Fruit fly (Drosophila melanogaster) whole organism, embryonic: Measurements from ENCODE around the gene CG8379.

ENCODE experiments used
- Aef1 ChIP-seq: fragments of 200-800 bp; sonication (Bioruptor generic); IDR thresholded peaks from 3 replicates; pipeline ENCODE4 v1.3.6; 2022; ENCODE audit warnings: missing biosample characterization, missing genetic modification characterization
- CG10209 ChIP-seq: fragments of 200-800 bp; sonication (Bioruptor generic); optimal IDR thresholded peaks from 3 replicates; lab custom pipeline; 2017; ENCODE audit warnings: missing biosample characterization, mild to moderate bottlenecking, missing genetic modification characterization, missing genetic modification reagents
- CG11456 ChIP-seq: fragments of 200-800 bp; sonication (Bioruptor generic); IDR thresholded peaks from 3 replicates; pipeline ENCODE4 v1.3.6; 2022; ENCODE audit warnings: missing biosample characterization, missing genetic modification characterization
- CG11723 ChIP-seq: fragments of 200-800 bp; sonication (Bioruptor generic); optimal IDR thresholded peaks from 2 replicates; lab custom pipeline; 2017; ENCODE audit warnings: missing biosample characterization, mild to moderate bottlenecking, missing genetic modification characterization
- CG13287 ChIP-seq: fragments of 200-800 bp; sonication (Bioruptor generic); IDR thresholded peaks from 2 replicates; pipeline ENCODE4 v1.3.6; 2022; ENCODE audit warnings: missing biosample characterization, missing genetic modification characterization; ENCODE audit not compliant: partially characterized antibody
- CG1603 ChIP-seq: fragments of 200-800 bp; sonication (Bioruptor generic); optimal IDR thresholded peaks from 2 replicates; lab custom pipeline; 2019; ENCODE audit warnings: missing biosample characterization, mild to moderate bottlenecking, missing genetic modification characterization, moderate library complexity
- CG16813 ChIP-seq: fragments of 200-800 bp; sonication (Bioruptor generic); IDR thresholded peaks from 3 replicates; pipeline ENCODE4 v1.3.6; 2022; ENCODE audit warnings: missing biosample characterization, missing genetic modification characterization; ENCODE audit not compliant: partially characterized antibody
- CG17361 ChIP-seq: fragments of 200-800 bp; sonication (Bioruptor generic); IDR thresholded peaks from 3 replicates; pipeline ENCODE4 v1.3.6; 2022; ENCODE audit warnings: missing biosample characterization, missing genetic modification characterization
- CG17912 ChIP-seq: fragments of 200-800 bp; sonication (Bioruptor generic); optimal IDR thresholded peaks from 2 replicates; lab custom pipeline; 2018; ENCODE audit warnings: missing biosample characterization, mild to moderate bottlenecking, missing genetic modification characterization
- CG2202 ChIP-seq: fragments of 200-800 bp; sonication (Bioruptor generic); optimal IDR thresholded peaks from 2 replicates; lab custom pipeline; 2018; ENCODE audit warnings: missing biosample characterization, mild to moderate bottlenecking, missing genetic modification characterization
- CG31224 ChIP-seq: fragments of 200-800 bp; sonication (Bioruptor generic); IDR thresholded peaks from 2 replicates; pipeline ENCODE4 v1.3.6; 2022; ENCODE audit warnings: missing biosample characterization, missing genetic modification characterization
- CG3726 ChIP-seq: fragments of 200-800 bp; sonication (Bioruptor generic); IDR thresholded peaks from 3 replicates; pipeline ENCODE4, ENCODE4 v1.3.6; 2022; ENCODE audit warnings: missing biosample characterization, missing genetic modification characterization
- CG3838 ChIP-seq: fragments of 200-800 bp; sonication (Bioruptor generic); optimal IDR thresholded peaks from 3 replicates; lab custom pipeline; 2016; ENCODE audit warnings: missing biosample characterization, missing genetic modification characterization
- CG3847 ChIP-seq: fragments of 200-800 bp; sonication (Bioruptor generic); IDR thresholded peaks from 2 replicates; pipeline ENCODE4 v1.3.6; 2022; ENCODE audit warnings: missing biosample characterization, missing genetic modification characterization
- CG42726 ChIP-seq: fragments of 200-800 bp; sonication (Bioruptor generic); IDR thresholded peaks from 2 replicates; pipeline ENCODE4 v1.3.6; 2022; ENCODE audit warnings: missing biosample characterization, missing genetic modification characterization; ENCODE audit not compliant: partially characterized antibody
- CG4282 ChIP-seq: fragments of 200-800 bp; sonication (Bioruptor generic); optimal IDR thresholded peaks from 2 replicates; lab custom pipeline; 2016; ENCODE audit warnings: missing biosample characterization, missing genetic modification characterization
- CG4617 ChIP-seq: fragments of 200-800 bp; sonication (Bioruptor generic); optimal IDR thresholded peaks from 3 replicates; lab custom pipeline; 2016; ENCODE audit warnings: missing biosample characterization, missing genetic modification characterization, borderline replicate concordance
- CG4730 ChIP-seq: fragments of 200-800 bp; sonication (Bioruptor generic); IDR thresholded peaks from 2 replicates; pipeline ENCODE4 v1.3.6; 2022; ENCODE audit warnings: missing biosample characterization, missing genetic modification characterization
- CG4820 ChIP-seq: fragments of 200-800 bp; sonication (Bioruptor generic); optimal IDR thresholded peaks from 3 replicates; lab custom pipeline; 2016; ENCODE audit warnings: missing biosample characterization, missing genetic modification characterization
- CG7357 ChIP-seq: fragments of 200-800 bp; sonication (Bioruptor generic); IDR thresholded peaks from 3 replicates; pipeline ENCODE4 v1.3.6; 2022; ENCODE audit warnings: missing biosample characterization, missing genetic modification characterization
- CG8281 ChIP-seq: fragments of 200-800 bp; sonication (Bioruptor generic); optimal IDR thresholded peaks from 2 replicates; lab custom pipeline; 2018; ENCODE audit warnings: missing biosample characterization, mild to moderate bottlenecking, missing genetic modification characterization, moderate library complexity
- CG8290 ChIP-seq, 3 experiments: fragments of 200-800 bp; sonication (Bioruptor generic); optimal IDR thresholded peaks; 2 replicates each; lab custom pipeline; 2016 to 2019; ENCODE audit warnings: missing biosample characterization in 3 of 3, missing genetic modification characterization in 3 of 3, mild to moderate bottlenecking in 2 of 3, moderate library complexity in 1 of 3
- CG8359 ChIP-seq: fragments of 200-800 bp; sonication (Bioruptor generic); optimal IDR thresholded peaks from 2 replicates; lab custom pipeline; 2017; ENCODE audit warnings: missing biosample characterization, mild to moderate bottlenecking, missing genetic modification characterization, borderline replicate concordance
- CG9609 ChIP-seq: fragments of 200-800 bp; sonication (Bioruptor generic); optimal IDR thresholded peaks from 3 replicates; lab custom pipeline; 2016; ENCODE audit warnings: missing biosample characterization, missing genetic modification characterization
- CG9797 ChIP-seq: fragments of 200-800 bp; sonication (Bioruptor generic); optimal IDR thresholded peaks from 3 replicates; lab custom pipeline; 2018; ENCODE audit warnings: missing biosample characterization, mild to moderate bottlenecking, missing genetic modification characterization
- Dll ChIP-seq: fragments of 200-800 bp; sonication (Bioruptor generic); IDR thresholded peaks from 4 replicates; pipeline ENCODE4 v1.3.6; 2022; ENCODE audit warnings: missing biosample characterization, missing genetic modification characterization; ENCODE audit not compliant: partially characterized antibody
- E2f2 ChIP-seq: fragments of 200-800 bp; sonication (Bioruptor generic); IDR thresholded peaks from 2 replicates; pipeline ENCODE4 v1.3.6; 2022; ENCODE audit warnings: missing biosample characterization, missing genetic modification characterization
- Ets65A ChIP-seq: fragments of 200-800 bp; sonication (Bioruptor generic); peaks from one replicate; lab custom pipeline; 2016; ENCODE audit warnings: missing biosample characterization, missing genetic modification characterization
- HHEX ChIP-seq: fragments of 200-800 bp; sonication (Bioruptor generic); optimal IDR thresholded peaks from 3 replicates; lab custom pipeline; 2017; ENCODE audit warnings: missing biosample characterization, mild to moderate bottlenecking, missing genetic modification characterization, missing genetic modification reagents
- HLHmδ ChIP-seq: fragments of 200-800 bp; sonication (Bioruptor generic); optimal IDR thresholded peaks from 2 replicates; lab custom pipeline; 2018; ENCODE audit warnings: missing biosample characterization, mild to moderate bottlenecking, missing genetic modification characterization, moderate library complexity
- MBD-R2 ChIP-seq: fragments of 200-800 bp; sonication (Bioruptor generic); IDR thresholded peaks from 2 replicates; pipeline ENCODE4 v1.3.6; 2022; ENCODE audit warnings: missing biosample characterization, missing genetic modification characterization
- Max ChIP-seq: fragments of 200-800 bp; sonication (Bioruptor generic); optimal IDR thresholded peaks from 2 replicates; lab custom pipeline; 2016; ENCODE audit warnings: missing biosample characterization, mild to moderate bottlenecking, missing genetic modification characterization
- Myb ChIP-seq: fragments of 200-800 bp; sonication (Bioruptor generic); optimal IDR thresholded peaks from 2 replicates; lab custom pipeline; 2016; ENCODE audit warnings: missing biosample characterization, missing genetic modification characterization
- Oaz ChIP-seq: fragments of 200-800 bp; sonication (Bioruptor generic); IDR thresholded peaks from 2 replicates; pipeline ENCODE4 v1.3.6; 2022; ENCODE audit warnings: missing biosample characterization, missing genetic modification characterization
- Opbp ChIP-seq: fragments of 200-800 bp; sonication (Bioruptor generic); IDR thresholded peaks from 3 replicates; pipeline ENCODE4 v1.3.6; 2022; ENCODE audit warnings: missing biosample characterization, missing genetic modification characterization; ENCODE audit not compliant: partially characterized antibody
- Scr ChIP-seq: fragments of 200-800 bp; sonication (Bioruptor generic); IDR thresholded peaks from 2 replicates; pipeline ENCODE4 v1.3.6; 2022; ENCODE audit warnings: missing biosample characterization, missing genetic modification characterization; ENCODE audit not compliant: partially characterized antibody
- Six4 ChIP-seq: fragments of 200-800 bp; sonication (Bioruptor generic); optimal IDR thresholded peaks from 2 replicates; lab custom pipeline; 2016; ENCODE audit warnings: missing biosample characterization, missing genetic modification characterization
- TFAM ChIP-seq: fragments of 200-800 bp; sonication (Bioruptor generic); optimal IDR thresholded peaks from 2 replicates; lab custom pipeline; 2017; ENCODE audit warnings: missing biosample characterization, missing genetic modification characterization, inconsistent platforms
- YL-1 ChIP-seq: fragments of 200-800 bp; sonication (Bioruptor generic); optimal IDR thresholded peaks from 3 replicates; lab custom pipeline; 2017; ENCODE audit warnings: missing biosample characterization, mild to moderate bottlenecking, missing genetic modification characterization
- ato ChIP-seq: fragments of 200-800 bp; sonication (Bioruptor generic); IDR thresholded peaks from 2 replicates; pipeline ENCODE4 v1.3.6; 2022; ENCODE audit warnings: missing biosample characterization, missing genetic modification characterization; ENCODE audit not compliant: partially characterized antibody
- cad ChIP-seq: fragments of >200 bp; optimal IDR thresholded peaks from 2 replicates; lab custom pipeline; 2017; ENCODE audit warnings: missing biosample characterization, missing genetic modification characterization
- cato ChIP-seq: fragments of 200-800 bp; sonication (Bioruptor generic); optimal IDR thresholded peaks from 2 replicates; lab custom pipeline; 2016; ENCODE audit warnings: missing biosample characterization, missing genetic modification characterization, borderline replicate concordance
- crc ChIP-seq: fragments of 200-800 bp; sonication (Bioruptor generic); optimal IDR thresholded peaks from 2 replicates; lab custom pipeline; 2016; ENCODE audit warnings: missing biosample characterization, missing genetic modification characterization
- dan ChIP-seq: fragments of 200-800 bp; sonication (Bioruptor generic); IDR thresholded peaks from 2 replicates; pipeline ENCODE4 v1.3.6; 2022; ENCODE audit warnings: missing biosample characterization, missing genetic modification characterization
- fd102C ChIP-seq: fragments of 200-800 bp; sonication (Bioruptor generic); optimal IDR thresholded peaks from 2 replicates; lab custom pipeline; 2018; ENCODE audit warnings: missing biosample characterization, mild to moderate bottlenecking, missing genetic modification characterization, moderate library complexity
- hth ChIP-seq: fragments of >200 bp; optimal IDR thresholded peaks from 2 replicates; lab custom pipeline; 2017; ENCODE audit warnings: inconsistent platforms
- org-1 ChIP-seq: fragments of 200-800 bp; sonication (Bioruptor generic); optimal IDR thresholded peaks from 2 replicates; lab custom pipeline; 2017; ENCODE audit warnings: missing biosample characterization, missing genetic modification characterization
- peb ChIP-seq: fragments of 200-800 bp; sonication (Bioruptor generic); IDR thresholded peaks from 2 replicates; pipeline ENCODE4 v1.3.6; 2022; ENCODE audit warnings: missing biosample characterization, missing genetic modification characterization
- repo ChIP-seq: fragments of 200-800 bp; sonication (Bioruptor generic); optimal IDR thresholded peaks from 2 replicates; lab custom pipeline; 2016; ENCODE audit warnings: missing biosample characterization, missing genetic modification characterization
- sens ChIP-seq: fragments of 200-800 bp; sonication (Bioruptor generic); peaks from one replicate; lab custom pipeline; 2016; ENCODE audit warnings: missing biosample characterization, missing genetic modification characterization
- wek ChIP-seq: fragments of 200-800 bp; sonication (Bioruptor generic); optimal IDR thresholded peaks from 3 replicates; lab custom pipeline; 2018; ENCODE audit warnings: missing biosample characterization, mild to moderate bottlenecking, missing genetic modification characterization, moderate library complexity

The CG8379 gene

dm6 chr3R:8805388-8805852 lies 18.8 kb upstream of the CG8379 start, which contains the start of gene CG9839 (continued):
- TF ChIP-seq Dll (GFP tag; lab: Robert Waterston, UW) (peak; percentile 38; the same call in 1 of the 4 replicates), Oaz (GFP tag; lab: Robert Waterston, UW) (no peak), CG42726 (GFP tag; lab: Robert Waterston, UW) (0 out of 2 replicates have a peak, but pooled peaks have one; percentile 41), CG31224 (GFP tag; lab: Robert Waterston, UW) (no peak), fd102C (GFP tag; lab: Kevin White, UChicago) (no peak), E2f2 (GFP tag; lab: Robert Waterston, UW) (peak; percentile 86), YL-1 (GFP tag; lab: Kevin White, UChicago) (peak; percentile 68), CG9797 (no peak), CG4730 (no peak), dan (no peak), CG11723 (GFP tag; lab: Kevin White, UChicago) (no peak), org-1 (GFP tag; lab: Kevin White, UChicago) (no peak), Scr (no peak), HHEX (GFP tag; lab: Kevin White, UChicago) (no peak), cato (GFP tag; lab: Kevin White, UChicago) (no peak), Max (no peak), crc (no peak), CG11456 (GFP tag; lab: Robert Waterston, UW) (no peak), CG4282 (GFP tag; lab: Kevin White, UChicago) (no peak), MBD-R2 (GFP tag; lab: Robert Waterston, UW) (peak; percentile 17; the same call in 1 of the 2 replicates), CG7357 (GFP tag; lab: Robert Waterston, UW) (no peak), wek (no peak), sens (GFP tag; lab: Kevin White, UChicago) (no peak), CG10209 (GFP tag; lab: Kevin White, UChicago) (no peak), peb (GFP tag; lab: Robert Waterston, UW) (no peak), CG17912 (GFP tag; lab: Kevin White, UChicago) (peak; percentile 1), CG8359 (GFP tag; lab: Kevin White, UChicago) (no peak), ato (GFP tag; lab: Robert Waterston, UW) (no peak), CG9609 (GFP tag; lab: Kevin White, UChicago) (no peak), TFAM (GFP tag; lab: Kevin White, UChicago) (no peak), CG8290 (GFP tag; optimal IDR thresholded peaks at IDR 0.05; lab: Kevin White, UChicago) (peak; percentile 19), CG8290 (tag; optimal IDR thresholded peaks at IDR 0.05; lab: Kevin White, UChicago) (peak in 1 of 2 experiments; percentile 48), CG2202 (tag; lab: Kevin White, UChicago) (no peak), repo (GFP tag; lab: Kevin White, UChicago) (no peak), CG17361 (GFP tag; lab: Robert Waterston, UW) (no peak), Six4 (no peak), CG3847 (GFP tag; lab: Robert Waterston, UW) (peak; percentile 73)
- TF ChIP-seq, all 482 proteins: peak for 33

dm6 chr3R:8806104-8806503 lies 18.1 kb upstream of the CG8379 start, which contains the start of gene hng2:
hng2 (plus strand) TSS chr3R:8806322.
- TF ChIP-seq CG13287 (GFP tag; lab: Robert Waterston, UW) (0 out of 2 replicates have a peak, but pooled peaks have one; percentile 8), CG3726 (GFP tag; lab: Robert Waterston, UW) (no peak), cad (GFP tag; lab: Kevin White, UChicago) (peak; percentile 7), CG4820 (GFP tag; lab: Kevin White, UChicago) (no peak), CG16813 (GFP tag; lab: Robert Waterston, UW) (no peak), Aef1 (GFP tag; lab: Robert Waterston, UW) (no peak), CG1603 (tag; lab: Kevin White, UChicago) (peak; percentile 37), HLHmδ (GFP tag; lab: Kevin White, UChicago) (no peak), MBD-R2 (GFP tag; lab: Robert Waterston, UW) (peak; percentile 39; the same call in 1 of the 2 replicates), Opbp (GFP tag; lab: Robert Waterston, UW) (no peak), hth (lab: Kevin White, UChicago) (no peak), Ets65A (GFP tag; lab: Kevin White, UChicago) (peak; percentile 28), CG4617 (peak; percentile 12), CG3838 (peak; percentile 74), Myb (GFP tag; lab: Kevin White, UChicago) (peak; percentile 64), CG8281 (tag; lab: Kevin White, UChicago) (peak; percentile 81), E2f2 (GFP tag; lab: Robert Waterston, UW) (peak; percentile 4)
